Fruit fly (Drosophila melanogaster): ENCODE measurements around the gene CG12104.

Gene CG12104

dm6 chr3L:1618116-1618727 lies 15.7 kb upstream of the CG12104 start, which contains the start of the genes CG13926, ABCB7 and CG33230:
CG13926 (minus strand) TSS chr3L:1618158.
ABCB7 (plus strand) TSS chr3L:1618414.
CG33230 (plus strand) TSS chr3L:1618414.
- TF ChIP-seq Met (GFP tag; optimal IDR thresholded peaks at IDR 0.05), result no peak
- TF ChIP-seq Smox (GFP tag; optimal IDR thresholded peaks at IDR 0.05), result peak; percentile 23
- TF ChIP-seq fd85E (GFP tag; optimal IDR thresholded peaks at IDR 0.05), result no peak
- TF ChIP-seq lz (GFP tag; optimal IDR thresholded peaks at IDR 0.05), result peak; percentile 31
- no peak for TF ChIP-seq dsx (GFP tag; optimal IDR thresholded peaks at IDR 0.05; ENCODE audit: poor library complexity, severe bottlenecking)
- TF ChIP-seq CG32006 (GFP tag; optimal IDR thresholded peaks at IDR 0.05), result peak; percentile 23
- TF ChIP-seq CG11762 (GFP tag; optimal IDR thresholded peaks at IDR 0.05; ENCODE audit: insufficient read depth), result no peak
- TF ChIP-seq CG8632 (GFP tag; optimal IDR thresholded peaks at IDR 0.05), result no peak
- TF ChIP-seq Sox14 (GFP tag; optimal IDR thresholded peaks at IDR 0.05), result peak; percentile 47
- TF ChIP-seq CG4318 (GFP tag; optimal IDR thresholded peaks at IDR 0.05), result no peak
- 0 out of 3 replicates have a peak, but pooled peaks have one; percentile 28 for TF ChIP-seq CG6163 (GFP tag; IDR thresholded peaks at IDR 0.05)
- TF ChIP-seq Hr39 (GFP tag; optimal IDR thresholded peaks at IDR 0.05), result peak; percentile 57
- TF ChIP-seq CG8319 (GFP tag; optimal IDR thresholded peaks at IDR 0.05), result no peak
- TF ChIP-seq CG15336 (GFP tag; IDR thresholded peaks at IDR 0.05), result no peak
- no peak for TF ChIP-seq spab (GFP tag; optimal IDR thresholded peaks at IDR 0.05)
- no peak for TF ChIP-seq CG9139 (GFP tag; optimal IDR thresholded peaks at IDR 0.05)
- TF ChIP-seq CG10669 (GFP tag; optimal IDR thresholded peaks at IDR 0.05), result no peak
- no peak for TF ChIP-seq CG11294 (GFP tag; IDR thresholded peaks at IDR 0.05)
- TF ChIP-seq pdm3 (GFP tag; optimal IDR thresholded peaks at IDR 0.05), result no peak
- no peak for TF ChIP-seq fd59A (GFP tag; optimal IDR thresholded peaks at IDR 0.05)
- TF ChIP-seq Hr38 (GFP tag; optimal IDR thresholded peaks at IDR 0.05), result no peak
- no peak for TF ChIP-seq dac (GFP tag; optimal IDR thresholded peaks at IDR 0.05)
- peak; percentile 77 for TF ChIP-seq vri (GFP tag; optimal IDR thresholded peaks at IDR 0.05)
- no peak for TF ChIP-seq Sox15 (GFP tag; optimal IDR thresholded peaks at IDR 0.05)
- TF ChIP-seq CG3032 (tag; optimal IDR thresholded peaks at IDR 0.05), result no peak
- TF ChIP-seq CG10631 (GFP tag; optimal IDR thresholded peaks at IDR 0.05), result no peak
- TF ChIP-seq CG31627 (GFP tag; optimal IDR thresholded peaks at IDR 0.05), result peak; percentile 10
- TF ChIP-seq acj6 (GFP tag; optimal IDR thresholded peaks at IDR 0.05), result no peak
- TF ChIP-seq CG34406 (GFP tag; optimal IDR thresholded peaks at IDR 0.05), result no peak
- TF ChIP-seq achi (GFP tag; optimal IDR thresholded peaks at IDR 0.05), result peak; percentile 27
- peak; percentile 49 for TF ChIP-seq cyc (GFP tag; optimal IDR thresholded peaks at IDR 0.05)
- no peak for TF ChIP-seq CG6808 (GFP tag; optimal IDR thresholded peaks at IDR 0.05)
- no peak for TF ChIP-seq CG3919 (GFP tag; optimal IDR thresholded peaks at IDR 0.05)
- TF ChIP-seq topi (GFP tag; optimal IDR thresholded peaks at IDR 0.05), result no peak
- TF ChIP-seq Eip93F (GFP tag; optimal IDR thresholded peaks at IDR 0.05), result no peak
- peak; percentile 44 for TF ChIP-seq CG11902 (GFP tag; optimal IDR thresholded peaks at IDR 0.05)
- no peak for TF ChIP-seq CG6792 (GFP tag; optimal IDR thresholded peaks at IDR 0.05)
- TF ChIP-seq CG8119 (GFP tag; IDR thresholded peaks at IDR 0.05), result no peak
- no peak for TF ChIP-seq Lpt (GFP tag; optimal IDR thresholded peaks at IDR 0.05)
- TF ChIP-seq eg (GFP tag; IDR thresholded peaks at IDR 0.05), result no peak
- no peak for TF ChIP-seq Gug (GFP tag; IDR thresholded peaks at IDR 0.05)
- no peak for TF ChIP-seq fkh (GFP tag; optimal IDR thresholded peaks at IDR 0.05)
- TF ChIP-seq CG6854 (GFP tag; optimal IDR thresholded peaks at IDR 0.05), result peak; percentile 11
- no peak for TF ChIP-seq salr (GFP tag; optimal IDR thresholded peaks at IDR 0.05)
- peak in 1 of 2 experiments; percentile 36 for TF ChIP-seq ss (GFP tag; optimal IDR thresholded peaks at IDR 0.05)
- no peak for TF ChIP-seq Eip78C (GFP tag)
- TF ChIP-seq Ets96B (tag; optimal IDR thresholded peaks at IDR 0.05), result no peak
- no peak for TF ChIP-seq CG1621 (tag; optimal IDR thresholded peaks at IDR 0.05)
- no peak for TF ChIP-seq CG6276 (GFP tag; optimal IDR thresholded peaks at IDR 0.05)
- no peak for TF ChIP-seq Hr4 (GFP tag; optimal IDR thresholded peaks at IDR 0.05)
- TF ChIP-seq net (GFP tag; optimal IDR thresholded peaks at IDR 0.05), result no peak
- TF ChIP-seq svp (GFP tag), result peak; percentile 84
